Worm (Caenorhabditis elegans) whole organism, L3 larva: Measurements from ENCODE around the gene tomm-70.

Experiments used
- hmg-11 ChIP-seq: sonication (generic microtip); optimal IDR thresholded peaks from 2 replicates; lab custom pipeline; 2016; ENCODE audit warnings: missing genetic modification characterization, missing compliant biosample characterization
- nhr-28 ChIP-seq: fragments of 150-350 bp; optimal IDR thresholded peaks from 2 replicates; lab custom pipeline; 2014; ENCODE audit warnings: missing biosample characterization, missing genetic modification characterization
- nhr-77 ChIP-seq: fragments of 150-350 bp; optimal IDR thresholded peaks from 2 replicates; lab custom pipeline; 2014; ENCODE audit warnings: missing biosample characterization, missing genetic modification characterization
- unc-62 ChIP-seq: fragments of 150-350 bp; sonication (generic microtip); optimal IDR thresholded peaks from 4 replicates; lab custom pipeline; 2014; ENCODE audit warnings: missing biosample characterization, missing genetic modification reagents, missing genetic modification characterization

- no peak for TF ChIP-seq nhr-77 (tag; lab: Kevin White, UChicago)
- peak; percentile 7 for TF ChIP-seq hmg-11 (tag; lab: Kevin White, UChicago)
- no peak for TF ChIP-seq unc-62 (GFP tag; lab: Kevin White, UChicago)
- no peak for TF ChIP-seq nhr-28 (tag; lab: Kevin White, UChicago)
Measured at ce11 chrIII:8754682-8755081, at the start of gene tomm-70.
